Worm (Caenorhabditis elegans) whole organism, young adult: ENCODE results near the gene lap-1.

ENCODE experiments used
- B0261.1 ChIP-seq: sonication (generic microtip); optimal IDR thresholded peaks from 2 replicates; lab custom pipeline; 2016; ENCODE audit warnings: mild to moderate bottlenecking, missing genetic modification characterization, moderate library complexity, missing compliant biosample characterization
- B0336.3 ChIP-seq: fragments of 200-800 bp; sonication (Bioruptor generic); IDR thresholded peaks from 2 replicates; pipeline ENCODE4 v1.3.6; 2022; ENCODE audit warnings: missing genetic modification characterization, missing compliant biosample characterization
- C06A6.2 ChIP-seq: fragments of 200-800 bp; sonication (Bioruptor generic); conservative IDR thresholded peaks from 2 replicates; pipeline ENCODE4 v1.3.6; 2022; ENCODE audit warnings: missing genetic modification characterization, missing compliant biosample characterization
- C17E4.6 ChIP-seq: fragments of 200-800 bp; sonication (Bioruptor generic); IDR thresholded peaks from 2 replicates; pipeline ENCODE4 v1.3.6; 2022; ENCODE audit warnings: missing genetic modification reagents, missing genetic modification characterization, missing compliant biosample characterization
- D2030.7 ChIP-seq: fragments of 200-800 bp; sonication (Bioruptor generic); IDR thresholded peaks from 2 replicates; pipeline ENCODE4 v1.3.6; 2022; ENCODE audit warnings: missing genetic modification reagents, missing genetic modification characterization, missing compliant biosample characterization
- F22D6.2 ChIP-seq: sonication (generic microtip); optimal IDR thresholded peaks from 2 replicates; lab custom pipeline; 2016; ENCODE audit warnings: mild to moderate bottlenecking, missing genetic modification characterization, missing compliant biosample characterization
- F49E8.2 ChIP-seq: sonication (generic microtip); optimal IDR thresholded peaks from 3 replicates; lab custom pipeline; 2017; ENCODE audit warnings: missing genetic modification characterization, mild to moderate bottlenecking, missing compliant biosample characterization, antibody characterized with exemption, moderate library complexity; ENCODE audit not compliant: insufficient read depth
- F57A8.1 ChIP-seq: fragments of 200-800 bp; sonication (Bioruptor generic); optimal IDR thresholded peaks from 2 replicates; lab custom pipeline; 2018; ENCODE audit warnings: mild to moderate bottlenecking, missing genetic modification characterization, moderate library complexity, missing compliant biosample characterization
- T07F8.4 ChIP-seq: sonication (generic microtip); optimal IDR thresholded peaks from 2 replicates; lab custom pipeline; 2016; ENCODE audit warnings: mild to moderate bottlenecking, missing genetic modification characterization, moderate library complexity, missing compliant biosample characterization
- T26A5.8 ChIP-seq: sonication (generic microtip); optimal IDR thresholded peaks from 2 replicates; lab custom pipeline; 2016; ENCODE audit warnings: missing genetic modification characterization, missing compliant biosample characterization
- Y53G8AR.9 ChIP-seq: fragments of 200-800 bp; sonication (Bioruptor generic); conservative IDR thresholded peaks from 2 replicates; pipeline ENCODE4 v1.3.6; 2022; ENCODE audit warnings: missing genetic modification reagents, missing genetic modification characterization, missing compliant biosample characterization
- Y67H2A.10 ChIP-seq: fragments of 200-800 bp; sonication (Bioruptor generic); conservative IDR thresholded peaks from 2 replicates; pipeline ENCODE4 v1.3.6; 2022; ENCODE audit warnings: missing genetic modification reagents, missing genetic modification characterization, missing compliant biosample characterization
- Y79H2A.3 ChIP-seq: fragments of 200-800 bp; sonication (Bioruptor generic); conservative IDR thresholded peaks from 2 replicates; pipeline ENCODE4 v1.3.6; 2022; ENCODE audit warnings: missing genetic modification reagents, missing genetic modification characterization, missing compliant biosample characterization
- Y95B8A.8 ChIP-seq: fragments of 200-800 bp; sonication (Bioruptor generic); IDR thresholded peaks from 2 replicates; pipeline ENCODE4 v1.3.6; 2022; ENCODE audit warnings: missing genetic modification reagents, missing genetic modification characterization, missing compliant biosample characterization
- akir-1 ChIP-seq: fragments of 200-800 bp; sonication (Bioruptor generic); optimal IDR thresholded peaks from 2 replicates; lab custom pipeline; 2018; ENCODE audit warnings: mild to moderate bottlenecking, missing genetic modification characterization, moderate library complexity, missing compliant biosample characterization
- attf-6 ChIP-seq: fragments of 200-800 bp; sonication (Bioruptor generic); IDR thresholded peaks from 2 replicates; pipeline ENCODE4 v1.3.6; 2022; ENCODE audit warnings: missing genetic modification reagents, missing genetic modification characterization, missing compliant biosample characterization
- cebp-1 ChIP-seq, 2 experiments: fragments of 200-800 bp in 1 of 2; sonication (Bioruptor generic) in 1 of 2; sonication (generic microtip) in 1 of 2; IDR thresholded peaks in 1 of 2; optimal IDR thresholded peaks in 1 of 2; 2 replicates each; pipeline versions ENCODE4 v1.3.6 to Lab custom; 2017 to 2022; ENCODE audit warnings: missing compliant biosample characterization in 2 of 2, missing genetic modification characterization in 2 of 2, mild to moderate bottlenecking in 1 of 2, missing genetic modification reagents in 1 of 2, moderate library complexity in 1 of 2
- ceh-100 ChIP-seq: fragments of 200-800 bp; sonication (Bioruptor generic); IDR thresholded peaks from 2 replicates; pipeline ENCODE4 v1.3.6; 2022; ENCODE audit warnings: missing genetic modification reagents, missing genetic modification characterization, missing compliant biosample characterization
- ceh-27 ChIP-seq: fragments of 200-800 bp; sonication (Bioruptor generic); optimal IDR thresholded peaks from 2 replicates; lab custom pipeline; 2018; ENCODE audit warnings: mild to moderate bottlenecking, missing genetic modification characterization, moderate library complexity, missing compliant biosample characterization
- ceh-40 ChIP-seq: fragments of 200-800 bp; sonication (Bioruptor generic); IDR thresholded peaks from 2 replicates; pipeline ENCODE4 v1.3.6; 2022; ENCODE audit warnings: missing genetic modification characterization, missing compliant biosample characterization
- ceh-91 ChIP-seq: fragments of 200-800 bp; sonication (Bioruptor generic); IDR thresholded peaks from 2 replicates; pipeline ENCODE4 v1.3.6; 2022; ENCODE audit warnings: missing genetic modification reagents, missing genetic modification characterization, missing compliant biosample characterization
- die-1 ChIP-seq: sonication (generic microtip); optimal IDR thresholded peaks from 2 replicates; lab custom pipeline; 2016; ENCODE audit warnings: missing genotype, mild to moderate bottlenecking, missing genetic modification characterization, missing compliant biosample characterization
- egl-18 ChIP-seq: fragments of 200-800 bp; sonication (Bioruptor generic); IDR thresholded peaks from 2 replicates; pipeline ENCODE4 v1.3.6; 2022; ENCODE audit warnings: missing genetic modification reagents, missing genetic modification characterization, missing compliant biosample characterization
- gei-17 ChIP-seq: fragments of 200-800 bp; sonication (Bioruptor generic); optimal IDR thresholded peaks from 2 replicates; lab custom pipeline; 2018; ENCODE audit warnings: mild to moderate bottlenecking, missing genetic modification characterization, missing compliant biosample characterization
- hmg-1.2 ChIP-seq: fragments of 200-800 bp; sonication (Bioruptor generic); IDR thresholded peaks from 2 replicates; pipeline ENCODE4 v1.3.6; 2022; ENCODE audit warnings: missing genetic modification reagents, missing genetic modification characterization, missing compliant biosample characterization
- hrde-1 ChIP-seq: sonication (generic microtip); optimal IDR thresholded peaks from 2 replicates; lab custom pipeline; 2016; ENCODE audit warnings: missing genetic modification characterization, mild to moderate bottlenecking, missing compliant biosample characterization, moderate library complexity, missing genotype, missing genetic modification reagents, borderline replicate concordance
- lin-54 ChIP-seq: fragments of 200-800 bp; sonication (Bioruptor generic); optimal IDR thresholded peaks from 2 replicates; lab custom pipeline; 2018; ENCODE audit warnings: mild to moderate bottlenecking, missing genetic modification characterization, missing compliant biosample characterization
- lir-1 ChIP-seq: fragments of 200-800 bp; sonication (Bioruptor generic); conservative IDR thresholded peaks from 2 replicates; pipeline ENCODE4 v1.3.6; 2022; ENCODE audit warnings: missing genetic modification reagents, missing genetic modification characterization, missing compliant biosample characterization
- lsy-27 ChIP-seq: sonication (generic microtip); optimal IDR thresholded peaks from 2 replicates; lab custom pipeline; 2017; ENCODE audit warnings: missing genetic modification characterization, mild to moderate bottlenecking, missing compliant biosample characterization, antibody characterized with exemption, missing genotype, borderline replicate concordance; ENCODE audit not compliant: insufficient read depth
- madf-8 ChIP-seq: fragments of 200-800 bp; sonication (Bioruptor generic); conservative IDR thresholded peaks from 2 replicates; pipeline ENCODE4 v1.3.6; 2022; ENCODE audit warnings: missing genetic modification reagents, missing genetic modification characterization, missing compliant biosample characterization
- mxl-1 ChIP-seq: sonication (generic microtip); optimal IDR thresholded peaks from 2 replicates; lab custom pipeline; 2016; ENCODE audit warnings: missing genetic modification characterization, missing compliant biosample characterization
- nfya-2 ChIP-seq: fragments of 200-800 bp; sonication (Bioruptor generic); IDR thresholded peaks from 2 replicates; pipeline ENCODE4 v1.3.6; 2022; ENCODE audit warnings: missing genetic modification reagents, missing genetic modification characterization, missing compliant biosample characterization
- nhr-179 ChIP-seq: sonication (generic microtip); optimal IDR thresholded peaks from 2 replicates; lab custom pipeline; 2016; ENCODE audit warnings: mild to moderate bottlenecking, missing genetic modification characterization, missing compliant biosample characterization
- pbrm-1 ChIP-seq: fragments of 200-800 bp; sonication (Bioruptor generic); IDR thresholded peaks from 2 replicates; pipeline ENCODE4 v1.3.6; 2022; ENCODE audit warnings: missing genetic modification reagents, missing genetic modification characterization, missing compliant biosample characterization
- rec-8 ChIP-seq, 2 experiments: sonication (generic microtip); optimal IDR thresholded peaks; 2 replicates each; lab custom pipeline; 2016; ENCODE audit warnings: mild to moderate bottlenecking in 2 of 2, missing genetic modification characterization in 2 of 2, missing genetic modification reagents in 2 of 2, missing genotype in 2 of 2, missing biosample characterization in 1 of 2, missing compliant biosample characterization in 1 of 2, moderate library complexity in 1 of 2
- rpc-1 ChIP-seq, 2 experiments: fragments of 150-350 bp in 1 of 2; sonication (generic microtip) in 1 of 2; optimal IDR thresholded peaks; 2 replicates each; lab custom pipeline; 2014 to 2018; ENCODE audit warnings: missing biosample characterization in 1 of 2, missing genetic modification characterization in 1 of 2, missing genetic modification reagents in 1 of 2, missing genotype in 1 of 2
- sea-2 ChIP-seq: fragments of 200-800 bp; sonication (Bioruptor generic); IDR thresholded peaks from 2 replicates; pipeline ENCODE4 v1.3.6; 2022; ENCODE audit warnings: missing genetic modification characterization, missing compliant biosample characterization
- snpc-1.3 ChIP-seq: sonication (generic microtip); optimal IDR thresholded peaks from 2 replicates; lab custom pipeline; 2017; ENCODE audit warnings: missing genetic modification characterization, mild to moderate bottlenecking, missing compliant biosample characterization, antibody characterized with exemption, moderate library complexity, missing genotype, missing genetic modification reagents; ENCODE audit not compliant: insufficient read depth
- tlf-1 ChIP-seq: fragments of 200-800 bp; sonication (Bioruptor generic); optimal IDR thresholded peaks from 2 replicates; lab custom pipeline; 2018; ENCODE audit warnings: mild to moderate bottlenecking, missing genetic modification characterization, missing compliant biosample characterization
- zfh-2 ChIP-seq: fragments of 200-800 bp; sonication (Bioruptor generic); conservative IDR thresholded peaks from 2 replicates; pipeline ENCODE4 v1.3.6; 2022; ENCODE audit warnings: missing genetic modification reagents, missing genetic modification characterization, missing compliant biosample characterization
- zim-3 ChIP-seq: sonication (generic microtip); optimal IDR thresholded peaks from 2 replicates; lab custom pipeline; 2017; ENCODE audit warnings: mild to moderate bottlenecking, missing genetic modification characterization, moderate library complexity, missing compliant biosample characterization
- ztf-22 ChIP-seq: fragments of 200-800 bp; sonication (Bioruptor generic); optimal IDR thresholded peaks from 2 replicates; lab custom pipeline; 2018; ENCODE audit warnings: mild to moderate bottlenecking, missing genetic modification characterization, moderate library complexity, missing compliant biosample characterization
- ztf-25 ChIP-seq: fragments of 200-800 bp; sonication (Bioruptor generic); IDR thresholded peaks from 2 replicates; pipeline ENCODE4 v1.3.6; 2022; ENCODE audit warnings: missing genetic modification reagents, missing genetic modification characterization, missing compliant biosample characterization
- ztf-3 ChIP-seq: fragments of 200-800 bp; sonication (Bioruptor generic); optimal IDR thresholded peaks from 2 replicates; lab custom pipeline; 2018; ENCODE audit warnings: mild to moderate bottlenecking, missing genetic modification characterization, missing compliant biosample characterization
- ztf-6 ChIP-seq: fragments of 200-800 bp; sonication (Bioruptor generic); IDR thresholded peaks from 2 replicates; pipeline ENCODE4 v1.3.6; 2022; ENCODE audit warnings: missing genetic modification reagents, missing genetic modification characterization, missing compliant biosample characterization

Gene lap-1

DNA sequence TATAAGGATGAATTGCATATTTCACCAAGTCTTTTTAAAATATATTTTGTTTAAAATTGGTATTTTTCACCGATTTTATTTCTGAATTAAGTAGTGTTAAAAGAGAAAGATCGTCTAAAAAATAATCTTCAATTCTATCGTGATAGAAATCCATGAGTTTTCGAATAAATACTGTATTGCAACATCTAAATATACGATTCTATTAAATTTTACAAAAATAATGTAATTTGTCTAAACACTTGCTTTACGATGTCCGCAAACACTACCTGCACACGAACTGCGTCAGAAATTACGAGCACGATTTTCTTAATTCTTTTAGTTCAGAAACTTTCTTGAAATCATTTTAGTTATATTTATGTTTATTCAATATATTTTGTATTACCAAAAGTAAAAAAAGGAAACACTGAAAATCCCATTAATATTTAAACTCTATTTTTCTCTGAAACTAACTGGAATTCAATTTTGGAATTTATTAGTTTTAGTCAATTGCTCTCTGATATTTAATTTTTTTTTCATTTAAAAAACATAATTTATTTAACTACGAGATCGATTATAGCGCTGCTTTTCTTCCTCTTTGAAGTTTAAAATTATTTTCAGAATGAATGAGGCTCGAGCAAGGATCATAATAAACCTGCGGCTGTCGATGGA lies 47.6 kb upstream of the lap-1 start, which contains the start of gene mrpl-32 (continued):
- TF ChIP-seq F57A8.1 (GFP tag; lab: Kevin White, UChicago) (no peak), zim-3 (tag; lab: Kevin White, UChicago) (no peak), akir-1 (GFP tag; lab: Kevin White, UChicago) (no peak), lir-1 (GFP tag; lab: Robert Waterston, UW) (no peak), nfya-2 (GFP tag; lab: Robert Waterston, UW) (no peak), cebp-1 (GFP tag; IDR thresholded peaks at IDR 0.05; lab: Robert Waterston, UW) (no peak), cebp-1 (tag; optimal IDR thresholded peaks at IDR 0.05; lab: Kevin White, UChicago) (peak; percentile 28), Y95B8A.8 (GFP tag; lab: Robert Waterston, UW) (no peak), Y79H2A.3 (GFP tag; lab: Robert Waterston, UW) (0 out of 2 replicates have a peak, but pooled peaks have one; percentile 19), madf-8 (GFP tag; lab: Robert Waterston, UW) (no peak), C17E4.6 (GFP tag; lab: Robert Waterston, UW) (no peak), attf-6 (no peak; the same call in 1 of the 2 replicates), hmg-1.2 (GFP tag; lab: Robert Waterston, UW) (peak; percentile 27; the same call in 1 of the 2 replicates), rpc-1 (optimal IDR thresholded peaks at IDR 0.05; lab: Kevin White, UChicago) (peak; percentile 8), rpc-1 (tag; optimal IDR thresholded peaks at IDR 0.05; lab: Kevin White, UChicago) (no peak), C06A6.2 (GFP tag; lab: Robert Waterston, UW) (no peak), ztf-3 (GFP tag; lab: Kevin White, UChicago) (no peak), ceh-91 (GFP tag; lab: Robert Waterston, UW) (no peak), mxl-1 (tag; lab: Kevin White, UChicago) (no peak), egl-18 (no peak), T26A5.8 (no peak), D2030.7 (GFP tag; lab: Robert Waterston, UW) (no peak), nhr-179 (no peak), lin-54 (GFP tag; lab: Kevin White, UChicago) (peak; percentile 62), ztf-22 (GFP tag; lab: Kevin White, UChicago) (no peak), lsy-27 (no peak), ztf-6 (GFP tag; lab: Robert Waterston, UW) (no peak), hrde-1 (tag; lab: Kevin White, UChicago) (no peak), rec-8 (tag; optimal IDR thresholded peaks at IDR 0.05; lab: Kevin White, UChicago) (no peak), zfh-2 (GFP tag; lab: Robert Waterston, UW) (no peak), die-1 (tag; lab: Kevin White, UChicago) (no peak), ceh-27 (no peak), pbrm-1 (GFP tag; lab: Robert Waterston, UW) (0 out of 2 replicates have a peak, but pooled peaks have one; percentile 19), F22D6.2 (tag; lab: Kevin White, UChicago) (no peak), B0261.1 (tag; lab: Kevin White, UChicago) (peak; percentile 8), gei-17 (no peak), ceh-100 (GFP tag; lab: Robert Waterston, UW) (0 out of 2 replicates have a peak, but pooled peaks have one; percentile 22), T07F8.4 (no peak), ztf-25 (no peak), Y67H2A.10 (no peak), Y53G8AR.9 (peak; percentile 76), F49E8.2 (peak; percentile 51), tlf-1 (GFP tag; lab: Kevin White, UChicago) (peak; percentile 35), B0336.3 (GFP tag; lab: Robert Waterston, UW) (peak; percentile 81), ceh-40 (GFP tag; lab: Robert Waterston, UW) (no peak), snpc-1.3 (tag; lab: Kevin White, UChicago) (peak; percentile 51), sea-2 (GFP tag; lab: Robert Waterston, UW) (no peak)
